Fruit fly (Drosophila melanogaster) whole organism, wandering third instar larva: ENCODE data around the gene CG31793.

Experiments
- Abd-B ChIP-seq: fragments of >200 bp; optimal IDR thresholded peaks from 2 replicates; lab custom pipeline; 2017; ENCODE audit warnings: missing biosample characterization, missing genetic modification characterization
- CG32264 ChIP-seq: fragments of 200-800 bp; sonication (Bioruptor generic); optimal IDR thresholded peaks from 2 replicates; lab custom pipeline; 2016; ENCODE audit warnings: missing biosample characterization, missing genetic modification characterization
- CG9705 ChIP-seq: fragments of 200-800 bp; sonication (Bioruptor generic); optimal IDR thresholded peaks from 2 replicates; lab custom pipeline; 2018; ENCODE audit warnings: missing biosample characterization, mild to moderate bottlenecking, missing genetic modification characterization
- CrebA ChIP-seq: fragments of 200-800 bp; sonication (Bioruptor generic); optimal IDR thresholded peaks from 2 replicates; lab custom pipeline; 2016; ENCODE audit warnings: missing biosample characterization, mild to moderate bottlenecking, missing genetic modification characterization, borderline replicate concordance
- Dfd ChIP-seq: fragments of >200 bp; optimal IDR thresholded peaks from 2 replicates; lab custom pipeline; 2017; ENCODE audit warnings: missing biosample characterization, missing genetic modification characterization
- Dif ChIP-seq: fragments of 200-275, 200-300 bp; sonication (Bioruptor generic); optimal IDR thresholded peaks from 2 replicates; lab custom pipeline; 2018; ENCODE audit warnings: missing biosample characterization, missing genetic modification characterization; ENCODE audit not compliant: partially characterized antibody
- GATAd ChIP-seq: sonication (Bioruptor generic); optimal IDR thresholded peaks from 2 replicates; lab custom pipeline; 2016; ENCODE audit warnings: missing biosample characterization, missing genetic modification characterization
- HLH106 ChIP-seq: fragments of 200-800 bp; optimal IDR thresholded peaks from 3 replicates; lab custom pipeline; 2019; ENCODE audit warnings: missing biosample characterization, mild to moderate bottlenecking, missing genetic modification characterization, moderate library complexity
- Hnf4 ChIP-seq: fragments of 200-800 bp; sonication (Bioruptor generic); optimal IDR thresholded peaks from 2 replicates; lab custom pipeline; 2016; ENCODE audit warnings: missing biosample characterization, mild to moderate bottlenecking, missing genetic modification characterization
- Hr78 ChIP-seq: fragments of >200 bp; optimal IDR thresholded peaks from 2 replicates; lab custom pipeline; 2017; ENCODE audit warnings: missing biosample characterization, missing genetic modification characterization
- Hr83 ChIP-seq: fragments of 200-300 bp; sonication (Bioruptor generic); optimal IDR thresholded peaks from 2 replicates; lab custom pipeline; 2016; ENCODE audit warnings: missing biosample characterization, mild to moderate bottlenecking, missing genetic modification characterization, moderate library complexity; ENCODE audit not compliant: poor library complexity, severe bottlenecking
- Jra ChIP-seq: sonication (Bioruptor generic); optimal IDR thresholded peaks from 2 replicates; lab custom pipeline; 2016; ENCODE audit warnings: missing biosample characterization, missing genetic modification characterization
- Mio ChIP-seq: sonication (Bioruptor generic); optimal IDR thresholded peaks from 2 replicates; lab custom pipeline; 2016; ENCODE audit warnings: missing biosample characterization, missing genetic modification characterization
- Myc ChIP-seq: fragments of >200 bp; optimal IDR thresholded peaks from 2 replicates; lab custom pipeline; 2017
- N ChIP-seq: fragments of >200 bp; optimal IDR thresholded peaks from 2 replicates; lab custom pipeline; 2018; ENCODE audit warnings: missing biosample characterization, missing external identifiers, missing genetic modification characterization
- OdsH ChIP-seq: fragments of 200-800 bp; sonication (Bioruptor generic); optimal IDR thresholded peaks from 2 replicates; lab custom pipeline; 2016; ENCODE audit warnings: missing biosample characterization, mild to moderate bottlenecking, missing genetic modification characterization
- Rel ChIP-seq, 2 experiments: fragments of 200-800 bp; sonication (Bioruptor generic) in 1 of 2; optimal IDR thresholded peaks; 2 replicates in 1 of 2; 3 replicates in 1 of 2; lab custom pipeline; 2016 to 2019; ENCODE audit warnings: mild to moderate bottlenecking in 2 of 2, missing biosample characterization in 2 of 2, missing genetic modification characterization in 2 of 2, moderate library complexity in 1 of 2
- Sp1 ChIP-seq: fragments of 200-800 bp; sonication (Bioruptor generic); optimal IDR thresholded peaks from 3 replicates; lab custom pipeline; 2019; ENCODE audit warnings: missing biosample characterization, mild to moderate bottlenecking, missing genetic modification characterization, moderate library complexity
- Vsx2 ChIP-seq: fragments of 200-300, 225-300 bp; sonication (Bioruptor generic); optimal IDR thresholded peaks from 2 replicates; lab custom pipeline; 2018; ENCODE audit warnings: missing biosample characterization, missing genetic modification characterization; ENCODE audit not compliant: partially characterized antibody
- br ChIP-seq: fragments of 200-800 bp; sonication (Bioruptor generic); optimal IDR thresholded peaks from 2 replicates; lab custom pipeline; 2016; ENCODE audit warnings: missing biosample characterization, missing genetic modification characterization
- brk ChIP-seq: fragments of 200-800 bp; sonication (Bioruptor generic); optimal IDR thresholded peaks from 2 replicates; lab custom pipeline; 2016; ENCODE audit warnings: missing biosample characterization, mild to moderate bottlenecking, missing genetic modification characterization
- dl ChIP-seq, 2 experiments: fragments of 175-275, 200-275 bp in 1 of 2; fragments of 200-275 bp in 1 of 2; sonication (Bioruptor generic); optimal IDR thresholded peaks; lab custom pipeline; 2018; ENCODE audit warnings: mild to moderate bottlenecking in 2 of 2, missing biosample characterization in 2 of 2, missing genetic modification characterization in 2 of 2, moderate library complexity in 2 of 2; ENCODE audit not compliant: partially characterized antibody in 2 of 2, insufficient read depth in 1 of 2
- dmrt93B ChIP-seq: fragments of 200-800 bp; sonication (Bioruptor generic); optimal IDR thresholded peaks from 2 replicates; lab custom pipeline; 2018; ENCODE audit warnings: missing biosample characterization, mild to moderate bottlenecking, missing genetic modification characterization
- dsf ChIP-seq: sonication (Bioruptor generic); optimal IDR thresholded peaks from 2 replicates; lab custom pipeline; 2016; ENCODE audit warnings: missing biosample characterization, missing genetic modification characterization, borderline replicate concordance
- ey ChIP-seq: fragments of 200-800 bp; sonication (Bioruptor generic); optimal IDR thresholded peaks from 2 replicates; lab custom pipeline; 2016; ENCODE audit warnings: missing biosample characterization, missing genetic modification characterization
- foxo ChIP-seq, 2 experiments: fragments of 200-800 bp; sonication (Bioruptor generic); optimal IDR thresholded peaks; 2 replicates in 1 of 2; 3 replicates in 1 of 2; lab custom pipeline; 2016 to 2017; ENCODE audit warnings: missing biosample characterization in 2 of 2, missing genetic modification characterization in 2 of 2
- fru ChIP-seq: fragments of 200-800 bp; sonication (Bioruptor generic); optimal IDR thresholded peaks from 3 replicates; lab custom pipeline; 2016; ENCODE audit warnings: missing biosample characterization, mild to moderate bottlenecking, missing genetic modification characterization
- h ChIP-seq: fragments of 200-800 bp; sonication (Bioruptor generic); optimal IDR thresholded peaks from 3 replicates; lab custom pipeline; 2016; ENCODE audit warnings: missing biosample characterization, mild to moderate bottlenecking, missing genetic modification characterization
- jim ChIP-seq: fragments of 175-275, 200-325 bp; sonication (Bioruptor generic); optimal IDR thresholded peaks from 2 replicates; lab custom pipeline; 2016; ENCODE audit warnings: missing biosample characterization, mild to moderate bottlenecking, missing genetic modification characterization
- lola ChIP-seq: fragments of >200 bp; optimal IDR thresholded peaks from 2 replicates; lab custom pipeline; 2017; ENCODE audit warnings: missing biosample characterization, missing genetic modification characterization
- pan ChIP-seq: fragments of >200 bp; optimal IDR thresholded peaks from 2 replicates; lab custom pipeline; 2017
- psq ChIP-seq: fragments of 200-800 bp; sonication (Bioruptor generic); optimal IDR thresholded peaks from 3 replicates; lab custom pipeline; 2017; ENCODE audit warnings: missing biosample characterization, mild to moderate bottlenecking, missing genetic modification characterization, moderate library complexity
- rgr ChIP-seq: fragments of 200-800 bp; sonication (Bioruptor generic); optimal IDR thresholded peaks from 3 replicates; lab custom pipeline; 2016; ENCODE audit warnings: missing biosample characterization, mild to moderate bottlenecking, missing genetic modification characterization
- sage ChIP-seq: fragments of 200-800 bp; sonication (Bioruptor generic); optimal IDR thresholded peaks from 2 replicates; lab custom pipeline; 2016; ENCODE audit warnings: missing biosample characterization, mild to moderate bottlenecking, missing genetic modification characterization
- sv ChIP-seq: fragments of 200-800 bp; sonication (Bioruptor generic); optimal IDR thresholded peaks from 3 replicates; lab custom pipeline; 2016; ENCODE audit warnings: missing biosample characterization, missing genetic modification characterization
- tai ChIP-seq: sonication (Bioruptor generic); optimal IDR thresholded peaks from 2 replicates; lab custom pipeline; 2016; ENCODE audit warnings: missing biosample characterization, missing genetic modification characterization
- usp ChIP-seq: fragments of >200 bp; optimal IDR thresholded peaks from 2 replicates; lab custom pipeline; 2017; ENCODE audit warnings: missing biosample characterization, missing genetic modification characterization
- woc ChIP-seq: sonication (Bioruptor generic); optimal IDR thresholded peaks from 2 replicates; lab custom pipeline; 2016; ENCODE audit warnings: missing biosample characterization, mild to moderate bottlenecking, missing genetic modification characterization

The CG31793 gene

dm6 chr2L:18965367-18966213 is 37.6 kb upstream of the CG31793 start:
- no peak for TF ChIP-seq CrebA (GFP tag; lab: Kevin White, UChicago)
- no peak for TF ChIP-seq sv
- no peak for TF ChIP-seq Hnf4
- TF ChIP-seq foxo (GFP tag; optimal IDR thresholded peaks at IDR 0.05; lab: Kevin White, UChicago), result no peak
- no peak for TF ChIP-seq fru (GFP tag; lab: Kevin White, UChicago)
- no peak for TF ChIP-seq psq (GFP tag; lab: Kevin White, UChicago)
- no peak for TF ChIP-seq woc (GFP tag; lab: Kevin White, UChicago)
- no peak for TF ChIP-seq HLH106
- TF ChIP-seq, all 38 proteins: peak for 0

DNA sequence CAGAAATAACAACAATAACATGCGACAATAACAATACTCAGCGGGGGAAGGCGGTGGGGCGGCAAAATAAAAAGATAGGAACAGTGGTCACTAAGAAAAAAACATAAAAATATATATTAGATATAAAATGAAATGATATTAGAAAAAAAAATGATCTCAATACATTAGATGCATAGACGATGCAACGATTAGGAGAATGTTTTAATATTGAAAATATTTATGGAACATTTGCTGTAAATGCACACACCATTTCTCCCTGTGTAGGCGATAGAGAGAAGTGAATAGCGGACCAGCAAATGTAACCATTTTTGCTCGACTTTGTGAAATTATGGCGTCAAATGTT is 37.0 kb upstream of the CG31793 start:
- TF ChIP-seq brk (GFP tag; lab: Kevin White, UChicago) (no peak), jim (GFP tag; lab: Kevin White, UChicago) (no peak), sv (peak; percentile 76), h (GFP tag; lab: Kevin White, UChicago) (peak; percentile 63), ey (GFP tag; lab: Kevin White, UChicago) (peak; percentile 21), sage (GFP tag; lab: Kevin White, UChicago) (peak; percentile 29), HLH106 (peak; percentile 20), rgr (peak; percentile 25), foxo (GFP tag; optimal IDR thresholded peaks at IDR 0.05; lab: Kevin White, UChicago) (peak in 1 of 2 experiments; percentile 32), br (GFP tag; lab: Kevin White, UChicago) (peak; percentile 33)

DNA sequence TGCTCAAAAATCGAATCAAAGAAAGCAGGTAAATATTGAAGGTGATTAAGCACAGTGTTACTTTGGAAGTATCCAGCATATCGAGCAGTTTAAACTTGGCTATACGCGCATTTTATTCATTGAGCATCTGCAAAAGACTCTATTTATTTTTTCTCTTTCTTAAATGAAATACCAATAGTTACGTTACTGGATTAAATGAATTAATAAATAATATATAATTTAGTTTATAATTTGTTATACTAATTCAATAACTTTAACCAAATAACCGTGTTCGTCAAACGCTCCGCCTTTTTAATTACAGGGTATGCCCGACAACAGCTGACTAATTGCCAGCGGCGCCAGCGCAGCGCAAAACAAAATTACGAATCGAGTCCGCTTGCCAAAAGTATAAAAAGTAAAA is 36.3 kb upstream of the CG31793 start:
- TF ChIP-seq h (GFP tag; lab: Kevin White, UChicago) (no peak), dmrt93B (GFP tag; lab: Kevin White, UChicago) (peak; percentile 53), br (GFP tag; lab: Kevin White, UChicago) (no peak), Abd-B (GFP tag; lab: Kevin White, UChicago) (no peak), HLH106 (peak; percentile 80), lola (GFP tag; lab: Kevin White, UChicago) (no peak), tai (GFP tag; lab: Kevin White, UChicago) (no peak), Jra (GFP tag; lab: Kevin White, UChicago) (no peak), Hr83 (GFP tag; lab: Kevin White, UChicago) (no peak), dl (GFP tag; optimal IDR thresholded peaks at IDR 0.05; lab: Kevin White, UChicago; ENCODE audit: insufficient read depth in 1 of 2, partially characterized antibody in 2 of 2) (no peak), fru (GFP tag; lab: Kevin White, UChicago) (no peak), CG9705 (GFP tag; lab: Kevin White, UChicago) (peak; percentile 0), CrebA (GFP tag; lab: Kevin White, UChicago) (no peak), Hnf4 (no peak), Hr78 (no peak), ey (GFP tag; lab: Kevin White, UChicago) (no peak), sage (GFP tag; lab: Kevin White, UChicago) (no peak), Myc (lab: Kevin White, UChicago) (no peak), rgr (peak; percentile 52), psq (GFP tag; lab: Kevin White, UChicago) (peak; percentile 60), Rel (GFP tag; optimal IDR thresholded peaks at IDR 0.05; lab: Kevin White, UChicago) (no peak), Rel (tag; optimal IDR thresholded peaks at IDR 0.05; lab: Kevin White, UChicago) (peak; percentile 16), Dif (GFP tag; lab: Kevin White, UChicago) (no peak), dsf (GFP tag; lab: Kevin White, UChicago) (no peak), jim (GFP tag; lab: Kevin White, UChicago) (no peak), CG32264 (no peak), usp (GFP tag; lab: Kevin White, UChicago) (no peak), GATAd (no peak), Dfd (no peak), foxo (GFP tag; optimal IDR thresholded peaks at IDR 0.05; lab: Kevin White, UChicago) (peak in 1 of 2 experiments; percentile 73), Mio (GFP tag; lab: Kevin White, UChicago) (no peak), pan (lab: Kevin White, UChicago) (no peak), woc (GFP tag; lab: Kevin White, UChicago) (no peak), Sp1 (peak; percentile 73), brk (GFP tag; lab: Kevin White, UChicago) (no peak), Vsx2 (GFP tag; lab: Kevin White, UChicago) (no peak), N (no peak), OdsH (GFP tag; lab: Kevin White, UChicago) (peak; percentile 51), sv (no peak)
